Fruit fly (Drosophila melanogaster) whole organism, embryonic: ENCODE measurements around the gene L2HGDH.

Experiments
- Ada2b ChIP-seq: fragments of 200-800 bp; sonication (Bioruptor generic); IDR thresholded peaks from 2 replicates; pipeline ENCODE4 v1.3.6; 2022; ENCODE audit warnings: missing biosample characterization, missing genetic modification characterization
- B-H1 ChIP-seq: fragments of 200-800 bp; sonication (Bioruptor generic); IDR thresholded peaks from 3 replicates; pipeline ENCODE4 v1.3.6; 2022; ENCODE audit warnings: missing biosample characterization, missing genetic modification characterization
- CG10267 ChIP-seq: fragments of 200-800 bp; sonication (Bioruptor generic); optimal IDR thresholded peaks from 2 replicates; lab custom pipeline; 2018; ENCODE audit warnings: missing biosample characterization, mild to moderate bottlenecking, missing genetic modification characterization, moderate library complexity
- CG10366 ChIP-seq: fragments of 200-800 bp; sonication (Bioruptor generic); IDR thresholded peaks from 2 replicates; pipeline ENCODE4 v1.3.6; 2022; ENCODE audit warnings: missing biosample characterization, missing genetic modification characterization
- CG11085 ChIP-seq: fragments of 200-800 bp; sonication (Bioruptor generic); IDR thresholded peaks from 2 replicates; pipeline ENCODE4 v1.3.6; 2022; ENCODE audit warnings: missing biosample characterization, missing genetic modification characterization
- CG12155 ChIP-seq: fragments of 200-800 bp; sonication (Bioruptor generic); optimal IDR thresholded peaks from 3 replicates; lab custom pipeline; 2016; ENCODE audit warnings: missing biosample characterization, missing genetic modification characterization
- CG17359 ChIP-seq: fragments of 200-800 bp; sonication (Bioruptor generic); optimal IDR thresholded peaks from 3 replicates; lab custom pipeline; 2018; ENCODE audit warnings: missing biosample characterization, mild to moderate bottlenecking, missing genetic modification characterization, moderate library complexity
- CG2712 ChIP-seq: fragments of 200-800 bp; optimal IDR thresholded peaks from 3 replicates; lab custom pipeline; 2019; ENCODE audit warnings: missing biosample characterization, mild to moderate bottlenecking, missing genetic modification characterization, moderate library complexity
- CG30020 ChIP-seq: fragments of 200-800 bp; optimal IDR thresholded peaks from 2 replicates; lab custom pipeline; 2019; ENCODE audit warnings: missing biosample characterization, mild to moderate bottlenecking, missing genetic modification characterization, moderate library complexity
- CG3163 ChIP-seq: fragments of 200-800 bp; sonication (Bioruptor generic); optimal IDR thresholded peaks from 3 replicates; lab custom pipeline; 2016; ENCODE audit warnings: missing biosample characterization, missing genetic modification characterization
- CG33213 ChIP-seq: fragments of 200-800 bp; sonication (Bioruptor generic); optimal IDR thresholded peaks from 3 replicates; lab custom pipeline; 2016; ENCODE audit warnings: missing biosample characterization, missing genetic modification characterization
- CG4282 ChIP-seq: fragments of 200-800 bp; sonication (Bioruptor generic); optimal IDR thresholded peaks from 2 replicates; lab custom pipeline; 2016; ENCODE audit warnings: missing biosample characterization, missing genetic modification characterization
- CG43689 ChIP-seq: fragments of 200-800 bp; sonication (Bioruptor generic); IDR thresholded peaks from 2 replicates; pipeline ENCODE4 v1.3.6; 2022; ENCODE audit warnings: missing biosample characterization, missing genetic modification characterization
- CG4730 ChIP-seq: fragments of 200-800 bp; sonication (Bioruptor generic); IDR thresholded peaks from 2 replicates; pipeline ENCODE4 v1.3.6; 2022; ENCODE audit warnings: missing biosample characterization, missing genetic modification characterization
- CG8359 ChIP-seq: fragments of 200-800 bp; sonication (Bioruptor generic); optimal IDR thresholded peaks from 2 replicates; lab custom pipeline; 2017; ENCODE audit warnings: missing biosample characterization, mild to moderate bottlenecking, missing genetic modification characterization, borderline replicate concordance
- CG8944 ChIP-seq: fragments of 200-800 bp; sonication (Bioruptor generic); optimal IDR thresholded peaks from 3 replicates; lab custom pipeline; 2016; ENCODE audit warnings: missing biosample characterization, missing genetic modification characterization
- CG9932 ChIP-seq: fragments of 200-800 bp; sonication (Bioruptor generic); IDR thresholded peaks from 2 replicates; pipeline ENCODE4 v1.3.6; 2022; ENCODE audit warnings: missing biosample characterization, missing genetic modification characterization
- CrebB ChIP-seq: fragments of 200-800 bp; sonication (Bioruptor generic); optimal IDR thresholded peaks from 3 replicates; lab custom pipeline; 2018; ENCODE audit warnings: missing biosample characterization, mild to moderate bottlenecking, missing genetic modification characterization
- Dbx ChIP-seq: fragments of 200-800 bp; sonication (Bioruptor generic); IDR thresholded peaks from 3 replicates; pipeline ENCODE4 v1.3.6; 2022; ENCODE audit warnings: missing biosample characterization, missing genetic modification characterization
- Dp ChIP-seq: fragments of 200-800 bp; sonication (Bioruptor generic); optimal IDR thresholded peaks from 2 replicates; lab custom pipeline; 2018; ENCODE audit warnings: missing biosample characterization, mild to moderate bottlenecking, missing genetic modification characterization, moderate library complexity
- ERR ChIP-seq: fragments of 200-800 bp; sonication (Bioruptor generic); optimal IDR thresholded peaks from 2 replicates; lab custom pipeline; 2016; ENCODE audit warnings: missing biosample characterization, missing genetic modification characterization
- HHEX ChIP-seq: fragments of 200-800 bp; sonication (Bioruptor generic); optimal IDR thresholded peaks from 3 replicates; lab custom pipeline; 2017; ENCODE audit warnings: missing biosample characterization, mild to moderate bottlenecking, missing genetic modification characterization, missing genetic modification reagents
- Hr3 ChIP-seq: fragments of 200-800 bp; sonication (Bioruptor generic); optimal IDR thresholded peaks from 3 replicates; lab custom pipeline; 2016; ENCODE audit warnings: missing biosample characterization, missing genetic modification characterization
- MTF-1 ChIP-seq: fragments of 200-800 bp; sonication (Bioruptor generic); optimal IDR thresholded peaks from 2 replicates; lab custom pipeline; 2018; ENCODE audit warnings: missing biosample characterization, mild to moderate bottlenecking, missing genetic modification characterization, borderline replicate concordance
- Ptx1 ChIP-seq: fragments of 200-800 bp; sonication (Bioruptor generic); IDR thresholded peaks from 2 replicates; pipeline ENCODE4 v1.3.6; 2022; ENCODE audit warnings: missing biosample characterization, missing genetic modification characterization
- Sox102F ChIP-seq: fragments of 200-800 bp; sonication (Bioruptor generic); optimal IDR thresholded peaks from 2 replicates; lab custom pipeline; 2018; ENCODE audit warnings: missing biosample characterization, mild to moderate bottlenecking, missing genetic modification characterization, moderate library complexity
- Ssrp ChIP-seq: fragments of 200-800 bp; sonication (Bioruptor generic); optimal IDR thresholded peaks from 2 replicates; lab custom pipeline; 2018; ENCODE audit warnings: missing biosample characterization, mild to moderate bottlenecking, missing genetic modification characterization, moderate library complexity
- aop ChIP-seq: fragments of 200-800 bp; sonication (Bioruptor generic); IDR thresholded peaks from 2 replicates; pipeline ENCODE4 v1.3.6; 2022; ENCODE audit warnings: missing biosample characterization, missing genetic modification characterization
- ase ChIP-seq: fragments of 200-800 bp; sonication (Bioruptor generic); IDR thresholded peaks from 3 replicates; pipeline ENCODE4 v1.3.6; 2022; ENCODE audit warnings: missing biosample characterization, missing genetic modification characterization
- bbx ChIP-seq: fragments of 200-800 bp; sonication (Bioruptor generic); IDR thresholded peaks from 2 replicates; pipeline ENCODE4 v1.3.6; 2022; ENCODE audit warnings: missing biosample characterization, missing genetic modification characterization; ENCODE audit not compliant: partially characterized antibody
- bcd ChIP-seq: fragments of 200-800 bp; sonication (Bioruptor generic); optimal IDR thresholded peaks from 2 replicates; lab custom pipeline; 2017; ENCODE audit warnings: missing biosample characterization, mild to moderate bottlenecking, missing genetic modification characterization
- caup ChIP-seq: fragments of 200-800 bp; sonication (Bioruptor generic); optimal IDR thresholded peaks from 3 replicates; lab custom pipeline; 2017; ENCODE audit warnings: missing biosample characterization, mild to moderate bottlenecking, missing genetic modification characterization, moderate library complexity; ENCODE audit not compliant: severe bottlenecking
- chinmo ChIP-seq: fragments of 200-800 bp; sonication (Bioruptor generic); IDR thresholded peaks from 4 replicates; pipeline ENCODE4 v1.3.6; 2022; ENCODE audit warnings: missing biosample characterization, missing genetic modification characterization; ENCODE audit not compliant: partially characterized antibody
- ci ChIP-seq: fragments of 200-800 bp; sonication (Bioruptor generic); IDR thresholded peaks from 3 replicates; pipeline ENCODE4 v1.3.6; 2022; ENCODE audit warnings: missing biosample characterization, missing genetic modification characterization
- crc ChIP-seq: fragments of 200-800 bp; sonication (Bioruptor generic); optimal IDR thresholded peaks from 2 replicates; lab custom pipeline; 2016; ENCODE audit warnings: missing biosample characterization, missing genetic modification characterization
- croc ChIP-seq: fragments of 200-800 bp; sonication (Bioruptor generic); conservative IDR thresholded peaks from 3 replicates; pipeline ENCODE4 v1.3.6; 2022; ENCODE audit warnings: missing biosample characterization, missing genetic modification characterization
- ems ChIP-seq: fragments of 200-800 bp; sonication (Bioruptor generic); optimal IDR thresholded peaks from 3 replicates; lab custom pipeline; 2016; ENCODE audit warnings: missing biosample characterization, missing genetic modification characterization
- eyg ChIP-seq: fragments of 200-800 bp; sonication (Bioruptor generic); optimal IDR thresholded peaks from 3 replicates; lab custom pipeline; 2016; ENCODE audit warnings: missing biosample characterization, missing genetic modification characterization
- fd102C ChIP-seq: fragments of 200-800 bp; sonication (Bioruptor generic); optimal IDR thresholded peaks from 2 replicates; lab custom pipeline; 2018; ENCODE audit warnings: missing biosample characterization, mild to moderate bottlenecking, missing genetic modification characterization, moderate library complexity
- ftz-f1 ChIP-seq: fragments of 200-800 bp; sonication (Bioruptor generic); optimal IDR thresholded peaks from 2 replicates; lab custom pipeline; 2016; ENCODE audit warnings: missing biosample characterization, missing genetic modification characterization
- gcm ChIP-seq: fragments of 200-800 bp; sonication (Bioruptor generic); optimal IDR thresholded peaks from 2 replicates; lab custom pipeline; 2019; ENCODE audit warnings: missing biosample characterization, mild to moderate bottlenecking, missing genetic modification characterization, moderate library complexity
- kah ChIP-seq: fragments of 200-800 bp; sonication (Bioruptor generic); optimal IDR thresholded peaks from 2 replicates; lab custom pipeline; 2018; ENCODE audit warnings: missing biosample characterization, mild to moderate bottlenecking, missing genetic modification characterization
- kni ChIP-seq: fragments of 200-800 bp; sonication (Bioruptor generic); optimal IDR thresholded peaks from 3 replicates; lab custom pipeline; 2017; ENCODE audit warnings: mild to moderate bottlenecking, missing biosample characterization, missing genetic modification reagents, missing genetic modification characterization
- lab ChIP-seq: fragments of 200-800 bp; sonication (Bioruptor generic); optimal IDR thresholded peaks from 3 replicates; lab custom pipeline; 2017; ENCODE audit warnings: missing biosample characterization, missing genetic modification characterization, mild to moderate bottlenecking, moderate library complexity, missing genetic modification reagents
- p53 ChIP-seq: fragments of 200-800 bp; sonication (Bioruptor generic); optimal IDR thresholded peaks from 2 replicates; lab custom pipeline; 2016; ENCODE audit warnings: missing biosample characterization, missing genetic modification characterization
- rib ChIP-seq: fragments of 200-800 bp; sonication (Bioruptor generic); IDR thresholded peaks from 2 replicates; pipeline ENCODE4 v1.3.6; 2022; ENCODE audit warnings: missing biosample characterization, missing genetic modification characterization
- slou ChIP-seq: fragments of 200-800 bp; sonication (Bioruptor generic); optimal IDR thresholded peaks from 3 replicates; lab custom pipeline; 2016; ENCODE audit warnings: missing biosample characterization, missing genetic modification characterization
- slp2 ChIP-seq: fragments of 200-800 bp; sonication (Bioruptor generic); optimal IDR thresholded peaks from 2 replicates; lab custom pipeline; 2016; ENCODE audit warnings: missing biosample characterization, missing genetic modification characterization
- tup ChIP-seq: fragments of 200-800 bp; sonication (Bioruptor generic); optimal IDR thresholded peaks from 2 replicates; lab custom pipeline; 2016; ENCODE audit warnings: missing biosample characterization, mild to moderate bottlenecking, missing genetic modification characterization, moderate library complexity
- tx ChIP-seq: fragments of 200-800 bp; sonication (Bioruptor generic); optimal IDR thresholded peaks from 2 replicates; lab custom pipeline; 2016; ENCODE audit warnings: missing biosample characterization, missing genetic modification characterization

Gene L2HGDH

dm6 chr2L:19002959-19003371 is 28.7 kb upstream of the L2HGDH start, which contains the start of gene CG31793 (continued):
- TF ChIP-seq slp2 (GFP tag; lab: Kevin White, UChicago) (no peak), CG8944 (no peak), CG4282 (GFP tag; lab: Kevin White, UChicago) (no peak), tup (GFP tag; lab: Kevin White, UChicago) (no peak), ci (GFP tag; lab: Robert Waterston, UW) (peak; percentile 59; the same call in 2 of the 3 replicates), CG43689 (GFP tag; lab: Robert Waterston, UW) (no peak), caup (GFP tag; lab: Kevin White, UChicago) (peak; percentile 55), Ssrp (no peak), CG9932 (GFP tag; lab: Robert Waterston, UW) (peak; percentile 56), croc (GFP tag; lab: Robert Waterston, UW) (no peak), eyg (GFP tag; lab: Kevin White, UChicago) (no peak), lab (peak; percentile 73), CrebB (no peak), CG12155 (GFP tag; lab: Kevin White, UChicago) (peak; percentile 32), CG11085 (GFP tag; lab: Robert Waterston, UW) (peak; percentile 27; the same call in 1 of the 2 replicates), CG4730 (no peak), CG3163 (no peak), CG17359 (peak; percentile 52), p53 (GFP tag; lab: Kevin White, UChicago) (no peak), gcm (GFP tag; lab: Kevin White, UChicago) (peak; percentile 40), tx (GFP tag; lab: Kevin White, UChicago) (no peak), Sox102F (GFP tag; lab: Kevin White, UChicago) (peak; percentile 58), CG30020 (peak; percentile 4), CG2712 (tag; lab: Kevin White, UChicago) (peak; percentile 62), CG8359 (GFP tag; lab: Kevin White, UChicago) (no peak), ftz-f1 (peak; percentile 83), rib (GFP tag; lab: Robert Waterston, UW) (peak; percentile 49; the same call in 1 of the 2 replicates), Dbx (GFP tag; lab: Robert Waterston, UW) (peak; percentile 64; the same call in 2 of the 3 replicates), bbx (peak; percentile 33; the same call in 1 of the 2 replicates), ems (GFP tag; lab: Kevin White, UChicago) (no peak), CG10366 (GFP tag; lab: Robert Waterston, UW) (0 out of 2 replicates have a peak, but pooled peaks have one; percentile 24), Dp (GFP tag; lab: Kevin White, UChicago) (peak; percentile 3), CG33213 (GFP tag; lab: Kevin White, UChicago) (no peak), Ada2b (peak; percentile 58; the same call in 1 of the 2 replicates), kni (no peak), bcd (GFP tag; lab: Kevin White, UChicago) (peak; percentile 31), Ptx1 (GFP tag; lab: Robert Waterston, UW) (peak; percentile 41; the same call in 1 of the 2 replicates), B-H1 (no peak; the same call in 2 of the 3 replicates), CG10267 (tag; lab: Kevin White, UChicago) (peak; percentile 40), aop (GFP tag; lab: Robert Waterston, UW) (no peak), Hr3 (GFP tag; lab: Kevin White, UChicago) (peak; percentile 24), ERR (GFP tag; lab: Kevin White, UChicago) (no peak), slou (GFP tag; lab: Kevin White, UChicago) (no peak), MTF-1 (no peak), HHEX (GFP tag; lab: Kevin White, UChicago) (peak; percentile 26), crc (GFP tag; lab: Kevin White, UChicago) (no peak), fd102C (GFP tag; lab: Kevin White, UChicago) (no peak), kah (GFP tag; lab: Kevin White, UChicago) (no peak), ase (0 out of 3 replicates have a peak, but pooled peaks have one; percentile 20), chinmo (GFP tag; lab: Robert Waterston, UW) (peak; percentile 65; the same call in 2 of the 4 replicates)
